Worm (Caenorhabditis elegans): ENCODE measurements around the gene Y82E9BR.18.

Y82E9BR.18 gene

ce11 chrIII:1418709-1419108 lies 64.6 kb downstream of the Y82E9BR.18 start (continued):
- TF ChIP-seq chd-7 (tag; optimal IDR thresholded peaks at IDR 0.05) (no peak), ama-1 (optimal IDR thresholded peaks at IDR 0.05) (no peak), ama-1 (GFP tag; optimal IDR thresholded peaks at IDR 0.05) (no peak), Y67H2A.10 (GFP tag; conservative IDR thresholded peaks at IDR 0.05) (peak; percentile 73), efl-1 (GFP tag; optimal IDR thresholded peaks at IDR 0.05) (peak; percentile 18), F49E8.2 (tag; optimal IDR thresholded peaks at IDR 0.05; ENCODE audit: insufficient read depth) (peak; percentile 48), nfyb-1 (GFP tag; IDR thresholded peaks at IDR 0.05) (peak; percentile 94), lin-40 (tag; optimal IDR thresholded peaks at IDR 0.05) (peak; percentile 82), lin-54 (GFP tag; optimal IDR thresholded peaks at IDR 0.05) (peak; percentile 85), dpff-1 (tag; optimal IDR thresholded peaks at IDR 0.05) (no peak), F10E7.11 (tag; optimal IDR thresholded peaks at IDR 0.05) (no peak), attf-5 (GFP tag; optimal IDR thresholded peaks at IDR 0.05) (peak; percentile 47), sdz-38 (tag; optimal IDR thresholded peaks at IDR 0.05) (no peak), F33H1.4 (GFP tag; IDR thresholded peaks at IDR 0.05) (peak; percentile 98), lin-35 (GFP tag; optimal IDR thresholded peaks at IDR 0.05) (peak in 1 of 3 experiments; percentile 74), D2030.7 (GFP tag; IDR thresholded peaks at IDR 0.05) (peak; percentile 92), zfh-2 (GFP tag; conservative IDR thresholded peaks at IDR 0.05) (peak; percentile 92), F37B4.10 (GFP tag; IDR thresholded peaks at IDR 0.05) (0 out of 2 replicates have a peak, but pooled peaks have one; percentile 79), K11D2.4 (GFP tag; IDR thresholded peaks at IDR 0.05) (peak; percentile 66; the same call in 1 of the 2 replicates), ztf-26 (tag; optimal IDR thresholded peaks at IDR 0.05) (peak; percentile 89), sptf-2 (GFP tag; optimal IDR thresholded peaks at IDR 0.05) (no peak), F39B2.1 (GFP tag; IDR thresholded peaks at IDR 0.05) (no peak), fkh-3 (tag; optimal IDR thresholded peaks at IDR 0.05) (no peak), F55B11.4 (tag; optimal IDR thresholded peaks at IDR 0.05; ENCODE audit: borderline replicate concordance, insufficient read depth) (no peak), B0261.1 (tag; optimal IDR thresholded peaks at IDR 0.05) (peak; percentile 14), C17E4.6 (GFP tag; IDR thresholded peaks at IDR 0.05) (peak; percentile 65; the same call in 1 of the 2 replicates), F57A8.1 (GFP tag; optimal IDR thresholded peaks at IDR 0.05) (no peak), akir-1 (GFP tag; optimal IDR thresholded peaks at IDR 0.05) (no peak), tlf-1 (GFP tag; optimal IDR thresholded peaks at IDR 0.05) (peak; percentile 83), ccch-3 (GFP tag; optimal IDR thresholded peaks at IDR 0.05) (no peak), die-1 (tag; optimal IDR thresholded peaks at IDR 0.05) (no peak), Y53F4B.3 (GFP tag; IDR thresholded peaks at IDR 0.05) (no peak), madf-10 (tag; optimal IDR thresholded peaks at IDR 0.05) (peak; percentile 71), bed-1 (GFP tag; IDR thresholded peaks at IDR 0.05) (no peak), ceh-79 (tag; optimal IDR thresholded peaks at IDR 0.05) (no peak), lsl-1 (GFP tag; optimal IDR thresholded peaks at IDR 0.05) (peak; percentile 92), madf-8 (GFP tag; conservative IDR thresholded peaks at IDR 0.05) (no peak; the same call in 1 of the 2 replicates), pha-4 (tag; optimal IDR thresholded peaks at IDR 0.05) (no peak), let-607 (tag; optimal IDR thresholded peaks at IDR 0.05) (no peak), nhr-120 (GFP tag; IDR thresholded peaks at IDR 0.05) (no peak), tbp1 (GFP tag; optimal IDR thresholded peaks at IDR 0.05) (peak; percentile 69), madf-3 (GFP tag; IDR thresholded peaks at IDR 0.05) (peak; percentile 97), ceh-27 (GFP tag; optimal IDR thresholded peaks at IDR 0.05) (peak; percentile 77), F57C9.4 (tag; optimal IDR thresholded peaks at IDR 0.05) (no peak), ceh-91 (GFP tag; IDR thresholded peaks at IDR 0.05) (peak; percentile 74), egl-18 (GFP tag; IDR thresholded peaks at IDR 0.05) (no peak), aptf-2 (GFP tag; conservative IDR thresholded peaks at IDR 0.05) (no peak), F23B12.7 (tag; optimal IDR thresholded peaks at IDR 0.05; ENCODE audit: insufficient read depth) (peak; percentile 85), egrh-3 (GFP tag; IDR thresholded peaks at IDR 0.05) (peak; percentile 89)

Data from whole organism, young adult.